Fruit fly (Drosophila melanogaster): ENCODE data around the gene CG31106.

DNA sequence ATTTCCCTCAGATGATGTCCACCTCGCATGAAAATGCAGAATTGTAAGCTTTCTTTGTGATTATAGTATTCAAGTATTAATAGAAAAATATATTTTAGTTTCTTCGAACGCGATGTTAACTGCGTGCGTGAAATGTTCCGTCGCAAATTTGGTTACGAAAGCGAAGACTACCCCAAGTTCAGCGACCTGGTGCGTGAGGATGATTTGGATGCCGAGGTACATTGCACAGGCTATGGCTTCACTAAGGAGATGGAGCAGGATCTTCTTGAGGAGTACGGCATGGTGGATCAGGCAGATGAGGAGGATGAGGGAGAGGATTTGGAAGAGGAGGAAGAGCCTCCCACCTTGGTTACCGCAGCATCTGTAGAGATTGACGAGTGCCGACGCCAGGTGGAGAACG, 50.7 kb downstream of the CG31106 start:
- no peak for TF ChIP-seq Ets98B (GFP tag; IDR thresholded peaks at IDR 0.05)
- no peak for TF ChIP-seq Pif1B (GFP tag; optimal IDR thresholded peaks at IDR 0.05)
- TF ChIP-seq CG10348 (GFP tag; IDR thresholded peaks at IDR 0.05) = no peak
- no peak for TF ChIP-seq CG12605 (GFP tag; IDR thresholded peaks at IDR 0.05)
- no peak for TF ChIP-seq fd96Ca (GFP tag; IDR thresholded peaks at IDR 0.05)
- TF ChIP-seq Snoo (tag; optimal IDR thresholded peaks at IDR 0.05) = no peak
- TF ChIP-seq gl (tag; optimal IDR thresholded peaks at IDR 0.05) = no peak
- TF ChIP-seq Pif1A (GFP tag; optimal IDR thresholded peaks at IDR 0.05) = no peak
- TF ChIP-seq CG14655 (GFP tag; optimal IDR thresholded peaks at IDR 0.05) = no peak

Measured in whole organism, pupa.